Fruit fly (Drosophila melanogaster): ENCODE measurements around the gene CG43232.
A peak's percentile ranks its signal among the peaks of the same experiment; 100 is the strongest.

Gene CG43232

DNA sequence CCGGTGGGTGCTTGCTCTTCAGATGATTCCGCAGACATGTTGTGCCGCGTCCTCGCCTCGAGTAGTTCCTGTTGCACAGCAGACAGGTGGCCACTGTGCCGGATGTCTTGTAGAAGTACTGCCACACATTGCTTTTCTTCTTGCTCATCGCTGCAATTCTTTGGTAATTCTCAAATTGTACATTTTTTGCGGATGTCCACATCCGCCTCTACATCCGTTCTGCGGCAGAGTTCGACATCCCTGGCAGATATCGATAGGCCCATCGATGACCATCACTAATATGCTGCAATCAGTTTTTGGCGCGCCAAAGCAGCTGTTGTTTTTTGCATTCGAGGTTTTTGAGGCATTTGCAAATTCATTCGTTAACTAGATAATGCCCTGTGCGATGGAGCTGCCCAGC lies 24.8 kb downstream of the CG43232 start, which contains the start of the genes CG13775 and CG3430 (continued):
- TF ChIP-seq CG33557 (GFP tag; optimal IDR thresholded peaks at IDR 0.05), result peak; percentile 10
- no peak for TF ChIP-seq CG12769 (tag; optimal IDR thresholded peaks at IDR 0.05)
- TF ChIP-seq z (GFP tag; IDR thresholded peaks at IDR 0.05), result no peak
- no peak for TF ChIP-seq Six4 (GFP tag; optimal IDR thresholded peaks at IDR 0.05)
- no peak for TF ChIP-seq Lpt (GFP tag; optimal IDR thresholded peaks at IDR 0.05)
- no peak for TF ChIP-seq nau (GFP tag; optimal IDR thresholded peaks at IDR 0.05)
- TF ChIP-seq mam (GFP tag; optimal IDR thresholded peaks at IDR 0.05), result peak; percentile 52
- TF ChIP-seq CG9797 (GFP tag; optimal IDR thresholded peaks at IDR 0.05), result peak; percentile 13
- TF ChIP-seq CG10979 (tag; optimal IDR thresholded peaks at IDR 0.05), result no peak
- TF ChIP-seq H15 (GFP tag; IDR thresholded peaks at IDR 0.05), result no peak
- peak; percentile 15 for TF ChIP-seq CG9876 (GFP tag; optimal IDR thresholded peaks at IDR 0.05)
- TF ChIP-seq CG11560 (tag; IDR thresholded peaks at IDR 0.05), result no peak
- TF ChIP-seq Fer3 (tag; optimal IDR thresholded peaks at IDR 0.05), result no peak
- TF ChIP-seq CG12744 (GFP tag; optimal IDR thresholded peaks at IDR 0.05), result no peak
- peak; percentile 69 for TF ChIP-seq Dll (GFP tag; IDR thresholded peaks at IDR 0.05; ENCODE audit: partially characterized antibody)
- TF ChIP-seq twi (tag; optimal IDR thresholded peaks at IDR 0.05), result no peak
- TF ChIP-seq maf-S (GFP tag; optimal IDR thresholded peaks at IDR 0.05), result no peak
- no peak for TF ChIP-seq Nf-YA (GFP tag; IDR thresholded peaks at IDR 0.05)
- TF ChIP-seq CG11398 (GFP tag; optimal IDR thresholded peaks at IDR 0.05), result no peak
- 0 out of 2 replicates have a peak, but pooled peaks have one; percentile 30 for TF ChIP-seq tna (GFP tag; IDR thresholded peaks at IDR 0.05; ENCODE audit: partially characterized antibody)
- no peak for TF ChIP-seq CG16863 (GFP tag; optimal IDR thresholded peaks at IDR 0.05)
- TF ChIP-seq CkIIα-i1 (GFP tag; IDR thresholded peaks at IDR 0.05), result no peak
- no peak for TF ChIP-seq CG43689 (GFP tag; IDR thresholded peaks at IDR 0.05)
- peak; percentile 22 for TF ChIP-seq Sry-β (GFP tag; optimal IDR thresholded peaks at IDR 0.05)
- peak; percentile 28 to 84 for TF ChIP-seq crp (GFP tag; optimal IDR thresholded peaks at IDR 0.05)
- no peak for TF ChIP-seq CG2202 (tag; optimal IDR thresholded peaks at IDR 0.05)
- no peak for TF ChIP-seq CG10147 (GFP tag; optimal IDR thresholded peaks at IDR 0.05)
- 0 out of 3 replicates have a peak, but pooled peaks have one; percentile 44 for TF ChIP-seq hb (GFP tag; IDR thresholded peaks at IDR 0.05; ENCODE audit: partially characterized antibody)
- no peak for TF ChIP-seq gem (tag; optimal IDR thresholded peaks at IDR 0.05)
- TF ChIP-seq gsb (GFP tag; IDR thresholded peaks at IDR 0.05), result 0 out of 2 replicates have a peak, but pooled peaks have one; percentile 14
- no peak for TF ChIP-seq CG10274 (GFP tag; optimal IDR thresholded peaks at IDR 0.05)
- TF ChIP-seq CG1832 (GFP tag; optimal IDR thresholded peaks at IDR 0.05), result no peak
- no peak for TF ChIP-seq tap (tag; optimal IDR thresholded peaks at IDR 0.05)
- peak; percentile 67 for TF ChIP-seq slbo (GFP tag; IDR thresholded peaks at IDR 0.05)
- no peak for TF ChIP-seq CG3995 (GFP tag; optimal IDR thresholded peaks at IDR 0.05)
- TF ChIP-seq salm (tag; optimal IDR thresholded peaks at IDR 0.05), result no peak
- peak; percentile 56; the same call in 2 of the 3 replicates for TF ChIP-seq CG6791 (GFP tag; IDR thresholded peaks at IDR 0.05; ENCODE audit: partially characterized antibody)
- no peak for TF ChIP-seq Dek (tag; optimal IDR thresholded peaks at IDR 0.05)
- TF ChIP-seq gro (GFP tag; optimal IDR thresholded peaks at IDR 0.05), result peak; percentile 33
- TF ChIP-seq CG15269 (tag; optimal IDR thresholded peaks at IDR 0.05), result no peak
- TF ChIP-seq CG31441 (GFP tag; IDR thresholded peaks at IDR 0.05), result no peak
- TF ChIP-seq CG7987 (GFP tag; optimal IDR thresholded peaks at IDR 0.05), result peak; percentile 30
- TF ChIP-seq nerfin-2 (GFP tag; IDR thresholded peaks at IDR 0.05; ENCODE audit: partially characterized antibody), result no peak
- TF ChIP-seq CG6854 (GFP tag; optimal IDR thresholded peaks at IDR 0.05), result no peak
- no peak for TF ChIP-seq croc (GFP tag; conservative IDR thresholded peaks at IDR 0.05)
- TF ChIP-seq Poxn (GFP tag; IDR thresholded peaks at IDR 0.05), result no peak
- no peak for TF ChIP-seq Sox102F (GFP tag; optimal IDR thresholded peaks at IDR 0.05)
- TF ChIP-seq CG18262 (tag; optimal IDR thresholded peaks at IDR 0.05), result no peak
- TF ChIP-seq CG7745 (tag; optimal IDR thresholded peaks at IDR 0.05), result no peak
- TF ChIP-seq CG31224 (GFP tag; IDR thresholded peaks at IDR 0.05), result no peak
- TF ChIP-seq ci (GFP tag; IDR thresholded peaks at IDR 0.05), result peak; percentile 52; the same call in 2 of the 3 replicates
